Worm (Caenorhabditis elegans) whole organism, late embryonic: ENCODE measurements around the gene W01H2.2.

Experiments used
- C38D4.7 ChIP-seq: fragments of 200-800 bp; sonication (Bioruptor generic); optimal IDR thresholded peaks from 2 replicates; lab custom pipeline; 2018; ENCODE audit warnings: mild to moderate bottlenecking, missing genetic modification characterization, moderate library complexity, missing compliant biosample characterization
- K02D7.2 ChIP-seq: sonication (generic microtip); optimal IDR thresholded peaks from 2 replicates; lab custom pipeline; 2017; ENCODE audit warnings: mild to moderate bottlenecking, missing genetic modification characterization, missing compliant biosample characterization
- K09A11.1 ChIP-seq: sonication (generic microtip); optimal IDR thresholded peaks from 2 replicates; lab custom pipeline; 2017; ENCODE audit warnings: antibody characterized with exemption, mild to moderate bottlenecking, missing genetic modification characterization, missing compliant biosample characterization; ENCODE audit not compliant: insufficient read depth
- ama-1 ChIP-seq: fragments of 150-350 bp; optimal IDR thresholded peaks from 2 replicates; lab custom pipeline; 2014
- ceh-14 ChIP-seq: sonication (generic microtip); optimal IDR thresholded peaks from 2 replicates; lab custom pipeline; 2016; ENCODE audit warnings: missing genotype, missing genetic modification characterization, missing compliant biosample characterization
- ceh-18 ChIP-seq: sonication (generic microtip); optimal IDR thresholded peaks from 2 replicates; lab custom pipeline; 2016; ENCODE audit warnings: missing genetic modification characterization, missing compliant biosample characterization
- ceh-19 ChIP-seq: fragments of 200-800 bp; sonication (Bioruptor generic); optimal IDR thresholded peaks from 2 replicates; lab custom pipeline; 2018; ENCODE audit warnings: mild to moderate bottlenecking, missing genetic modification characterization, missing compliant biosample characterization
- ceh-2 ChIP-seq: sonication (generic microtip); optimal IDR thresholded peaks from 2 replicates; lab custom pipeline; 2016; ENCODE audit warnings: missing genotype, missing genetic modification characterization, missing compliant biosample characterization
- ceh-22 ChIP-seq: sonication (generic microtip); optimal IDR thresholded peaks from 2 replicates; lab custom pipeline; 2017; ENCODE audit warnings: missing biosample characterization, missing genetic modification characterization
- ceh-24 ChIP-seq: sonication (generic microtip); optimal IDR thresholded peaks from 2 replicates; lab custom pipeline; 2016; ENCODE audit warnings: mild to moderate bottlenecking, missing genetic modification characterization, missing compliant biosample characterization
- ceh-34 ChIP-seq: sonication (generic microtip); optimal IDR thresholded peaks from 2 replicates; lab custom pipeline; 2016; ENCODE audit warnings: mild to moderate bottlenecking, missing genetic modification characterization, missing compliant biosample characterization
- ceh-48 ChIP-seq: sonication (generic microtip); optimal IDR thresholded peaks from 2 replicates; lab custom pipeline; 2016; ENCODE audit warnings: missing genetic modification characterization, inconsistent platforms, missing compliant biosample characterization
- ceh-6 ChIP-seq: fragments of 200-800 bp; sonication (Bioruptor generic); optimal IDR thresholded peaks from 2 replicates; lab custom pipeline; 2018; ENCODE audit warnings: mild to moderate bottlenecking, missing genetic modification characterization, missing compliant biosample characterization
- dve-1 ChIP-seq: sonication (generic microtip); optimal IDR thresholded peaks from 2 replicates; lab custom pipeline; 2017; ENCODE audit warnings: antibody characterized with exemption, mild to moderate bottlenecking, missing genetic modification characterization, missing compliant biosample characterization
- elt-2 ChIP-seq: sonication (generic microtip); optimal IDR thresholded peaks from 2 replicates; lab custom pipeline; 2016; ENCODE audit warnings: missing genetic modification reagents, missing genetic modification characterization, missing compliant biosample characterization
- elt-4 ChIP-seq: sonication (generic microtip); optimal IDR thresholded peaks from 2 replicates; lab custom pipeline; 2016; ENCODE audit warnings: missing genetic modification characterization, missing compliant biosample characterization
- eyg-1 ChIP-seq: sonication (generic microtip); optimal IDR thresholded peaks from 2 replicates; lab custom pipeline; 2016; ENCODE audit warnings: missing genotype, missing genetic modification characterization, missing compliant biosample characterization
- fax-1 ChIP-seq: sonication (generic microtip); optimal IDR thresholded peaks from 2 replicates; lab custom pipeline; 2016; ENCODE audit warnings: missing genotype, missing genetic modification characterization, missing compliant biosample characterization
- fkh-10 ChIP-seq: fragments of 150-350 bp; optimal IDR thresholded peaks from 2 replicates; lab custom pipeline; 2014; ENCODE audit warnings: missing biosample characterization, missing genetic modification reagents, missing genetic modification characterization
- fkh-6 ChIP-seq: sonication (generic microtip); optimal IDR thresholded peaks from 2 replicates; lab custom pipeline; 2016; ENCODE audit warnings: missing genetic modification characterization, missing compliant biosample characterization
- gmeb-2 ChIP-seq: sonication (generic microtip); optimal IDR thresholded peaks from 2 replicates; lab custom pipeline; 2016; ENCODE audit warnings: missing genetic modification characterization, inconsistent platforms, missing compliant biosample characterization
- hlh-13 ChIP-seq: fragments of 200-800 bp; sonication (Bioruptor generic); optimal IDR thresholded peaks from 2 replicates; lab custom pipeline; 2018; ENCODE audit warnings: mild to moderate bottlenecking, missing genetic modification characterization, missing compliant biosample characterization
- hlh-15 ChIP-seq: sonication (generic microtip); optimal IDR thresholded peaks from 2 replicates; lab custom pipeline; 2016; ENCODE audit warnings: missing genetic modification characterization, missing compliant biosample characterization
- hlh-30 ChIP-seq: sonication (generic microtip); optimal IDR thresholded peaks from 2 replicates; lab custom pipeline; 2017; ENCODE audit warnings: antibody characterized with exemption, missing genetic modification characterization, missing compliant biosample characterization; ENCODE audit not compliant: insufficient read depth
- hlh-8 ChIP-seq: sonication (generic microtip); optimal IDR thresholded peaks from 2 replicates; lab custom pipeline; 2016; ENCODE audit warnings: missing genotype, missing genetic modification characterization, missing compliant biosample characterization
- lim-6 ChIP-seq: sonication (generic microtip); optimal IDR thresholded peaks from 2 replicates; lab custom pipeline; 2016; ENCODE audit warnings: missing genetic modification characterization, missing compliant biosample characterization
- mec-3 ChIP-seq: sonication (generic microtip); optimal IDR thresholded peaks from 2 replicates; lab custom pipeline; 2016; ENCODE audit warnings: borderline replicate concordance, missing genetic modification characterization, missing compliant biosample characterization
- nfya-1 ChIP-seq: sonication (generic microtip); optimal IDR thresholded peaks from 2 replicates; lab custom pipeline; 2017; ENCODE audit warnings: missing genetic modification characterization, mild to moderate bottlenecking, missing compliant biosample characterization, antibody characterized with exemption, moderate library complexity
- nhr-11 ChIP-seq: fragments of 150-350 bp; optimal IDR thresholded peaks from 2 replicates; lab custom pipeline; 2014; ENCODE audit warnings: missing biosample characterization, missing genetic modification characterization
- nhr-232 ChIP-seq: sonication (generic microtip); optimal IDR thresholded peaks from 2 replicates; lab custom pipeline; 2016; ENCODE audit warnings: missing genetic modification characterization, missing compliant biosample characterization
- npax-4 ChIP-seq: sonication (generic microtip); optimal IDR thresholded peaks from 2 replicates; lab custom pipeline; 2016; ENCODE audit warnings: missing genetic modification characterization, missing compliant biosample characterization
- pag-3 ChIP-seq: sonication (generic microtip); optimal IDR thresholded peaks from 2 replicates; lab custom pipeline; 2016; ENCODE audit warnings: missing compliant biosample characterization, missing genetic modification characterization, borderline replicate concordance
- pat-9 ChIP-seq: fragments of 200-800 bp; sonication (Bioruptor generic); optimal IDR thresholded peaks from 2 replicates; lab custom pipeline; 2018; ENCODE audit warnings: mild to moderate bottlenecking, missing genetic modification characterization, moderate library complexity, missing compliant biosample characterization
- pha-2 ChIP-seq: sonication (generic microtip); optimal IDR thresholded peaks from 2 replicates; lab custom pipeline; 2017; ENCODE audit warnings: mild to moderate bottlenecking, missing genetic modification characterization, missing compliant biosample characterization
- pha-4 ChIP-seq: fragments of 150-350 bp; optimal IDR thresholded peaks from 2 replicates; lab custom pipeline; 2018; ENCODE audit warnings: missing biosample characterization, missing genetic modification reagents, missing genetic modification characterization
- rnt-1 ChIP-seq: sonication (generic microtip); optimal IDR thresholded peaks from 2 replicates; lab custom pipeline; 2016; ENCODE audit warnings: missing genetic modification characterization, missing compliant biosample characterization
- sdc-2 ChIP-seq: sonication (generic microtip); optimal IDR thresholded peaks from 2 replicates; lab custom pipeline; 2016; ENCODE audit warnings: missing genotype, missing genetic modification characterization, missing compliant biosample characterization
- sox-2 ChIP-seq: fragments of 200-800 bp; sonication (Bioruptor generic); IDR thresholded peaks from 2 replicates; pipeline ENCODE4 v1.3.6; 2022; ENCODE audit warnings: missing genetic modification reagents, missing genetic modification characterization, missing compliant biosample characterization
- ttx-3 ChIP-seq: sonication (generic microtip); optimal IDR thresholded peaks from 2 replicates; lab custom pipeline; 2016; ENCODE audit warnings: missing genetic modification reagents, missing genetic modification characterization, missing compliant biosample characterization
- unc-3 ChIP-seq, 2 experiments: fragments of 200-800 bp in 1 of 2; sonication (Bioruptor generic) in 1 of 2; sonication (generic microtip) in 1 of 2; conservative IDR thresholded peaks in 1 of 2; optimal IDR thresholded peaks in 1 of 2; 2 replicates each; pipeline versions ENCODE4 v1.3.6 to Lab custom; 2016 to 2022; ENCODE audit warnings: missing compliant biosample characterization in 2 of 2, missing genetic modification characterization in 2 of 2, missing genetic modification reagents in 1 of 2
- unc-42 ChIP-seq: sonication (generic microtip); optimal IDR thresholded peaks from 2 replicates; lab custom pipeline; 2016; ENCODE audit warnings: missing genotype, missing genetic modification characterization, missing compliant biosample characterization
- unc-55 ChIP-seq: sonication (generic microtip); optimal IDR thresholded peaks from 2 replicates; lab custom pipeline; 2017; ENCODE audit warnings: missing biosample characterization, missing genetic modification reagents, missing genetic modification characterization
- unc-86 ChIP-seq: sonication (generic microtip); optimal IDR thresholded peaks from 2 replicates; lab custom pipeline; 2016; ENCODE audit warnings: missing genetic modification characterization, missing compliant biosample characterization
- zip-5 ChIP-seq: sonication (generic microtip); optimal IDR thresholded peaks from 2 replicates; lab custom pipeline; 2016; ENCODE audit warnings: missing genetic modification characterization, missing compliant biosample characterization
- ztf-16 ChIP-seq: sonication (generic microtip); optimal IDR thresholded peaks from 2 replicates; lab custom pipeline; 2017; ENCODE audit warnings: missing genetic modification characterization, missing compliant biosample characterization

Gene W01H2.2

DNA sequence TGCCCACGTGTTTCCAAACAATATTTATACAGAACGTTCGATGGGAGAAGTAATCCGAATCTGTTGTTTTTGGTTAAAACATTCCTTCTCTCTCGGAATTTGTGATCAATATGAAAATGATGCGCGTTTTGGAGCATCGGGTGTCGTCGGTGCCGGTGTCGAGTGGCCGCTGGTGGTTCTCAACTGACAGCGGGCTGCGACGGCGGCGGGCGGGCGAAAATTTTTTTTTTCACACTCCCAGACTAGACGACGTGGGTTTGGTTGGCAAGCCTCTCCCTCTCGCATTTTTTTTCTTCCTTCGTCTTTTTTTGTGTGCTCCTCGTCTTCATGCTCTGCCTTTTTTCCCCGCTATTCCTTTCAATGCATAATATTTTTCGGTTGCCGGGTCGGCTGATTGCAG lies at the start of gene W01H2.2:
Gene W01H2.2 (minus strand): TSS at position 285 of the 400 bp plus-strand sequence.
- TF ChIP-seq elt-2, result no peak
- TF ChIP-seq ceh-24 (tag; lab: Kevin White, UChicago), result no peak
- TF ChIP-seq npax-4 (tag; lab: Kevin White, UChicago), result no peak
- no peak for TF ChIP-seq dve-1 (tag; lab: Kevin White, UChicago)
- no peak for TF ChIP-seq ceh-14
- TF ChIP-seq lim-6, result no peak
- no peak for TF ChIP-seq pha-2 (tag; lab: Kevin White, UChicago)
- TF ChIP-seq ceh-19 (GFP tag; lab: Kevin White, UChicago), result no peak
- no peak for TF ChIP-seq pag-3 (tag; lab: Kevin White, UChicago)
- TF ChIP-seq ceh-34 (tag; lab: Kevin White, UChicago), result peak; percentile 7
- TF ChIP-seq hlh-8 (tag; lab: Kevin White, UChicago), result no peak
- no peak for TF ChIP-seq ama-1 (lab: Kevin White, UChicago)
- TF ChIP-seq sdc-2 (tag; lab: Kevin White, UChicago), result peak; percentile 10
- TF ChIP-seq K09A11.1 (tag; lab: Kevin White, UChicago), result no peak
- no peak for TF ChIP-seq ceh-6
- no peak for TF ChIP-seq elt-4 (tag; lab: Kevin White, UChicago)
- TF ChIP-seq unc-42 (tag; lab: Kevin White, UChicago), result peak; percentile 10
- TF ChIP-seq pat-9 (tag; lab: Kevin White, UChicago), result no peak
- TF ChIP-seq nfya-1, result no peak
- TF ChIP-seq fax-1 (tag; lab: Kevin White, UChicago), result no peak
- no peak for TF ChIP-seq hlh-13 (GFP tag; lab: Kevin White, UChicago)
- TF ChIP-seq mec-3 (tag; lab: Kevin White, UChicago), result no peak

DNA sequence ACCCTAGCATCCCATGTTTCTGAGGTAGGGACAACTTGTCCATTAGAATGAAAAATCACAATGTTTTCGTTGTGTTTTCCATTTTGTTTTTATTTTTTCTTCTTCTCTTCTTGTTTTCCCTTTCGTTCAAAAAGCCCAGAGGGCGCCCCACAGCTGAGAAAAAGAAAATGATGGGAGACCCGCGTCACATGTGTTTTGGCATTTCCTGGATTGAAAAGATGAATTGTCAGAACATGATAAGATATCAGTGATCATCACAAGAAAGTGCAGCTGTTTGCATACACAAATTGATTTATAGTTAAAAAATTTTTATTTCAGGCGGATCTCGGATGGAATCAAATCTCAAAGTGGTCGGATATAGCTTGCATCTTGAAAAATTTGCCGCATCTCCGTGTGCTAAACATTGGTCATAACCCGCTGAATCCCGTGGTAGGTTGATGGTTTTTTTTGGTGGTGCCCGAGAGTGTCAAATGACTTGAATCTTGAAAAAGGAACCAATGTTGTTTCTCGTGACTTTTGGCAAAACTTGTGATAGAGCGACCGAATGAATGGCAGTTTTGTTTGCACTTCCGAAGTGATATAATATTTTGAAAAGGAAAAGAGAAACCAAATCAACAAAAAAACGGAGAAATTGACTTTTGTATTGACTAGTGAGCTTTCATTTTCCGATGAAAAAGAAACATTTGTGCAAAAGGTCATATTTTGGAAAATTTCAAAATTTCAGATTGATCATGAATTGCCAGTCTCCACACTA lies 48.1 kb upstream of the W01H2.2 start:
- TF ChIP-seq K02D7.2 (no peak), ceh-18 (tag; lab: Kevin White, UChicago) (peak; percentile 53), hlh-30 (tag; lab: Kevin White, UChicago) (peak; percentile 17)

DNA sequence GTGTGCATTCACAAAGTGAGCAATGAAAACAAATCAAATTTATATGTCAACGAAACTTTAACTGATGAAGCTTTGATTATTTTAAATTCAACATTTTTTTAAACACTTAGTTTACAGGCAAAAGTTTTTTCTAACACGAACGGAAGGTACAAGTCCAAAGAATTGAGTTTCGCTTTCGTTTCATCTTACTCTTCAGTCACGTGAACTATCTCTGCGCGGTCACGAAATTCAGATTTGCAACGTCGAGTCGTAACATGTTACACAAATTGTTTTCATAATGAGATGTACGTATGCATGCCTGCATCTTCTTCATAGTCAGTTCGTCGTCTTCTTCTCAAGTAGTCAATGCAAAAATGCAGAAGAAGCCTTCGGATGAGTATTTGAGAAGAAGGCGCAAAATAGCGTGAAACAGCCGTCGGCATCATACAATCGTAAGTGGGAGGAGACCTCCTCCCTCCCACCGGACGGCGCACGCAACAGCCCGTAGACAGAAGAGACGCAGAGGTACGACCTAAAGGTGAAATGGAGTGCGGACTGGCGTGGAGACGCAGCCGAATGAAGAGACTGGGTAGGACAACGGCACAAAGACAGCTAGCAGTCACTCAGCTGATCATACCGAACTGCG lies 47.1 kb upstream of the W01H2.2 start, which contains the start of gene coel-1:
Gene coel-1 (plus strand): TSS at position 381 of the 625 bp plus-strand sequence.
- TF ChIP-seq eyg-1 (tag; lab: Kevin White, UChicago) (no peak), nhr-11 (tag; lab: Kevin White, UChicago) (no peak), elt-2 (no peak), unc-55 (GFP tag; lab: Kevin White, UChicago) (peak; percentile 26), pha-4 (tag; lab: Kevin White, UChicago) (no peak), hlh-15 (tag; lab: Kevin White, UChicago) (no peak), elt-4 (tag; lab: Kevin White, UChicago) (no peak), ttx-3 (tag; lab: Kevin White, UChicago) (no peak), ceh-14 (no peak), nhr-232 (tag; lab: Kevin White, UChicago) (no peak), C38D4.7 (GFP tag; lab: Kevin White, UChicago) (no peak), npax-4 (tag; lab: Kevin White, UChicago) (no peak), ceh-24 (tag; lab: Kevin White, UChicago) (no peak), fkh-6 (tag; lab: Kevin White, UChicago) (peak; percentile 30), ceh-48 (no peak), ceh-22 (tag; lab: Kevin White, UChicago) (no peak), lim-6 (peak; percentile 5), zip-5 (tag; lab: Kevin White, UChicago) (no peak), unc-3 (GFP tag; conservative IDR thresholded peaks at IDR 0.05; lab: Robert Waterston, UW) (no peak), unc-3 (tag; optimal IDR thresholded peaks at IDR 0.05; lab: Kevin White, UChicago) (no peak), ceh-2 (tag; lab: Kevin White, UChicago) (no peak), sdc-2 (tag; lab: Kevin White, UChicago) (peak; percentile 75), fkh-10 (GFP tag; lab: Kevin White, UChicago) (peak; percentile 38), rnt-1 (tag; lab: Kevin White, UChicago) (peak; percentile 43), nfya-1 (peak; percentile 77), ztf-16 (tag; lab: Kevin White, UChicago) (peak; percentile 52), unc-86 (tag; lab: Kevin White, UChicago) (no peak), K02D7.2 (no peak), sox-2 (GFP tag; lab: Robert Waterston, UW) (no peak), pat-9 (tag; lab: Kevin White, UChicago) (no peak), pag-3 (tag; lab: Kevin White, UChicago) (no peak), gmeb-2 (tag; lab: Kevin White, UChicago) (no peak)
